Fruit fly (Drosophila melanogaster): ENCODE measurements around the gene ppk10.

The ppk10 gene

DNA sequence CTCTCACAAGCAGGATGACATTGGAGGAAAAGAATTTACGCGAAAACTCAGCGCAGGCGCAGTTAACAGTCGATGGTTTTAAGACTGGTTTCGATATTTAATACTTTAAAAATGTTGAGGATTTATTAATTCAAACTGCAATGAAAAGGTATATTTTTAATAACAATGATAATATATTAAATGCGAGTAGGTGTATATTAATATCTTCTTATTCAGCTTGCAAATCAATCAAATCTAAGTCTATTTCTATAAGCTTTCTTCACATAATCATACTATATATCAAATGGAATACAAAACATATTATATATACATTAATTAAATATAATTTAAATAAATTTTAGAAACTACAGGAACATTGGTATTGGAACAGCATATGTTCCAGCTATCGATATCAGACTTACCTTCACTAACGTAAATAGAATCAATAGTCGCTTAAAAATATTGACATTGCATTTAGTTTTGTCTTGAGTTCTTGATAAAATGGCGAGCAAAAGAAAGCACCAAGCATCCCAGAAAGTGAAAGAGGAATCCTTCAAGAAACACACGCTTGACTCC lies 16.5 kb downstream of the ppk10 start, which contains the start of the genes TBC1D16 and holn1 (continued):
- no peak for TF ChIP-seq Elba2 (GFP tag; optimal IDR thresholded peaks at IDR 0.05)
- no peak for TF ChIP-seq slbo (GFP tag; IDR thresholded peaks at IDR 0.05)
- no peak for TF ChIP-seq CG33557 (GFP tag; optimal IDR thresholded peaks at IDR 0.05)
- TF ChIP-seq lov (optimal IDR thresholded peaks at IDR 0.05), result no peak
- no peak for TF ChIP-seq lov (GFP tag; IDR thresholded peaks at IDR 0.05)
- TF ChIP-seq pnt (GFP tag; optimal IDR thresholded peaks at IDR 0.05), result no peak
- TF ChIP-seq CG7786 (GFP tag; optimal IDR thresholded peaks at IDR 0.05), result no peak
- TF ChIP-seq zen (tag; optimal IDR thresholded peaks at IDR 0.05), result peak; percentile 1
- TF ChIP-seq CG8388 (GFP tag; optimal IDR thresholded peaks at IDR 0.05), result no peak
- TF ChIP-seq Oaz (GFP tag; IDR thresholded peaks at IDR 0.05), result no peak
- TF ChIP-seq CG13424 (tag; optimal IDR thresholded peaks at IDR 0.05), result peak; percentile 13
- TF ChIP-seq Taf1 (GFP tag; IDR thresholded peaks at IDR 0.05), result no peak
- no peak for TF ChIP-seq CG6854 (GFP tag; optimal IDR thresholded peaks at IDR 0.05)
- no peak for TF ChIP-seq CG1792 (GFP tag; optimal IDR thresholded peaks at IDR 0.05)
- no peak for TF ChIP-seq ken (GFP tag; IDR thresholded peaks at IDR 0.05)
- no peak for TF ChIP-seq ems (GFP tag; optimal IDR thresholded peaks at IDR 0.05)
- 0 out of 3 replicates have a peak, but pooled peaks have one; percentile 13 for TF ChIP-seq CG16813 (GFP tag; IDR thresholded peaks at IDR 0.05; ENCODE audit: partially characterized antibody)
- TF ChIP-seq B-H1 (GFP tag; IDR thresholded peaks at IDR 0.05), result no peak
- TF ChIP-seq CG1602 (GFP tag; optimal IDR thresholded peaks at IDR 0.05), result no peak
- no peak for TF ChIP-seq CG7928 (GFP tag; optimal IDR thresholded peaks at IDR 0.05)
- TF ChIP-seq CG11085 (GFP tag; IDR thresholded peaks at IDR 0.05), result no peak
- TF ChIP-seq CG17359 (tag; optimal IDR thresholded peaks at IDR 0.05), result no peak
- TF ChIP-seq CG2199 (GFP tag; IDR thresholded peaks at IDR 0.05), result no peak
- TF ChIP-seq CG8765 (GFP tag; IDR thresholded peaks at IDR 0.05), result no peak
- TF ChIP-seq ro (GFP tag; IDR thresholded peaks at IDR 0.05), result no peak
- no peak for TF ChIP-seq Hr78 (GFP tag; optimal IDR thresholded peaks at IDR 0.05)
- no peak for TF ChIP-seq toy (GFP tag; IDR thresholded peaks at IDR 0.05)
- TF ChIP-seq CG16779 (GFP tag; IDR thresholded peaks at IDR 0.05), result no peak
- TF ChIP-seq chm (GFP tag; IDR thresholded peaks at IDR 0.05), result no peak
- TF ChIP-seq CG2116 (GFP tag; optimal IDR thresholded peaks at IDR 0.05), result peak; percentile 21
- no peak for TF ChIP-seq repo (GFP tag; optimal IDR thresholded peaks at IDR 0.05)
- TF ChIP-seq Fer2 (tag; optimal IDR thresholded peaks at IDR 0.05), result no peak
- TF ChIP-seq rib (GFP tag; IDR thresholded peaks at IDR 0.05), result no peak
- TF ChIP-seq CG10565 (GFP tag; optimal IDR thresholded peaks at IDR 0.05), result no peak
- no peak for TF ChIP-seq Hmx (GFP tag; optimal IDR thresholded peaks at IDR 0.05)
- TF ChIP-seq sisA (GFP tag; IDR thresholded peaks at IDR 0.05), result no peak
- no peak for TF ChIP-seq Abd-B (GFP tag; optimal IDR thresholded peaks at IDR 0.05)
- TF ChIP-seq Camta (GFP tag; optimal IDR thresholded peaks at IDR 0.05), result no peak
- no peak for TF ChIP-seq jing (GFP tag; optimal IDR thresholded peaks at IDR 0.05)
- peak; percentile 1 for TF ChIP-seq CG10267 (tag; optimal IDR thresholded peaks at IDR 0.05)
- TF ChIP-seq gce (GFP tag; IDR thresholded peaks at IDR 0.05), result no peak
- no peak for TF ChIP-seq dysf (GFP tag; IDR thresholded peaks at IDR 0.05)
- no peak for TF ChIP-seq Meics (GFP tag; optimal IDR thresholded peaks at IDR 0.05)
- no peak for TF ChIP-seq fd102C (GFP tag; optimal IDR thresholded peaks at IDR 0.05)
- peak; percentile 13 for TF ChIP-seq pzg (GFP tag; optimal IDR thresholded peaks at IDR 0.05)
- TF ChIP-seq CG15514 (GFP tag; optimal IDR thresholded peaks at IDR 0.05), result no peak
- TF ChIP-seq CG3281 (GFP tag; optimal IDR thresholded peaks at IDR 0.05), result no peak
- TF ChIP-seq E2f2 (GFP tag; IDR thresholded peaks at IDR 0.05), result 0 out of 2 replicates have a peak, but pooled peaks have one; percentile 18
- peak; percentile 73 for TF ChIP-seq onecut (GFP tag; IDR thresholded peaks at IDR 0.05)
- TF ChIP-seq Awh (GFP tag; IDR thresholded peaks at IDR 0.05), result no peak
- no peak for TF ChIP-seq CG12744 (GFP tag; optimal IDR thresholded peaks at IDR 0.05)
- no peak for TF ChIP-seq cad (GFP tag; optimal IDR thresholded peaks at IDR 0.05)

Measured in whole organism, embryonic.